Fruit fly (Drosophila melanogaster) whole organism, wandering third instar larva: Measurements from ENCODE around the gene Polr2I.
A peak's percentile ranks its signal among the peaks of the same experiment; 100 is the strongest.

Experiments
- Abd-B ChIP-seq: fragments of >200 bp; optimal IDR thresholded peaks from 2 replicates; lab custom pipeline; 2017; ENCODE audit warnings: missing biosample characterization, missing genetic modification characterization
- CG32264 ChIP-seq: fragments of 200-800 bp; sonication (Bioruptor generic); optimal IDR thresholded peaks from 2 replicates; lab custom pipeline; 2016; ENCODE audit warnings: missing biosample characterization, missing genetic modification characterization
- CrebA ChIP-seq: fragments of 200-800 bp; sonication (Bioruptor generic); optimal IDR thresholded peaks from 2 replicates; lab custom pipeline; 2016; ENCODE audit warnings: missing biosample characterization, mild to moderate bottlenecking, missing genetic modification characterization, borderline replicate concordance
- Dif ChIP-seq: fragments of 200-275, 200-300 bp; sonication (Bioruptor generic); optimal IDR thresholded peaks from 2 replicates; lab custom pipeline; 2018; ENCODE audit warnings: missing biosample characterization, missing genetic modification characterization; ENCODE audit not compliant: partially characterized antibody
- GATAd ChIP-seq: sonication (Bioruptor generic); optimal IDR thresholded peaks from 2 replicates; lab custom pipeline; 2016; ENCODE audit warnings: missing biosample characterization, missing genetic modification characterization
- HLH106 ChIP-seq: fragments of 200-800 bp; optimal IDR thresholded peaks from 3 replicates; lab custom pipeline; 2019; ENCODE audit warnings: missing biosample characterization, mild to moderate bottlenecking, missing genetic modification characterization, moderate library complexity
- Hnf4 ChIP-seq: fragments of 200-800 bp; sonication (Bioruptor generic); optimal IDR thresholded peaks from 2 replicates; lab custom pipeline; 2016; ENCODE audit warnings: missing biosample characterization, mild to moderate bottlenecking, missing genetic modification characterization
- Hr78 ChIP-seq: fragments of >200 bp; optimal IDR thresholded peaks from 2 replicates; lab custom pipeline; 2017; ENCODE audit warnings: missing biosample characterization, missing genetic modification characterization
- Hr83 ChIP-seq: fragments of 200-300 bp; sonication (Bioruptor generic); optimal IDR thresholded peaks from 2 replicates; lab custom pipeline; 2016; ENCODE audit warnings: missing biosample characterization, mild to moderate bottlenecking, missing genetic modification characterization, moderate library complexity; ENCODE audit not compliant: poor library complexity, severe bottlenecking
- Jra ChIP-seq: sonication (Bioruptor generic); optimal IDR thresholded peaks from 2 replicates; lab custom pipeline; 2016; ENCODE audit warnings: missing biosample characterization, missing genetic modification characterization
- Mio ChIP-seq: sonication (Bioruptor generic); optimal IDR thresholded peaks from 2 replicates; lab custom pipeline; 2016; ENCODE audit warnings: missing biosample characterization, missing genetic modification characterization
- Myc ChIP-seq: fragments of >200 bp; optimal IDR thresholded peaks from 2 replicates; lab custom pipeline; 2017
- N ChIP-seq: fragments of >200 bp; optimal IDR thresholded peaks from 2 replicates; lab custom pipeline; 2018; ENCODE audit warnings: missing biosample characterization, missing external identifiers, missing genetic modification characterization
- OdsH ChIP-seq: fragments of 200-800 bp; sonication (Bioruptor generic); optimal IDR thresholded peaks from 2 replicates; lab custom pipeline; 2016; ENCODE audit warnings: missing biosample characterization, mild to moderate bottlenecking, missing genetic modification characterization
- Rel ChIP-seq, 2 experiments: fragments of 200-800 bp; sonication (Bioruptor generic) in 1 of 2; optimal IDR thresholded peaks; 2 replicates in 1 of 2; 3 replicates in 1 of 2; lab custom pipeline; 2016 to 2019; ENCODE audit warnings: mild to moderate bottlenecking in 2 of 2, missing biosample characterization in 2 of 2, missing genetic modification characterization in 2 of 2, moderate library complexity in 1 of 2
- Sp1 ChIP-seq: fragments of 200-800 bp; sonication (Bioruptor generic); optimal IDR thresholded peaks from 3 replicates; lab custom pipeline; 2019; ENCODE audit warnings: missing biosample characterization, mild to moderate bottlenecking, missing genetic modification characterization, moderate library complexity
- Vsx2 ChIP-seq: fragments of 200-300, 225-300 bp; sonication (Bioruptor generic); optimal IDR thresholded peaks from 2 replicates; lab custom pipeline; 2018; ENCODE audit warnings: missing biosample characterization, missing genetic modification characterization; ENCODE audit not compliant: partially characterized antibody
- br ChIP-seq: fragments of 200-800 bp; sonication (Bioruptor generic); optimal IDR thresholded peaks from 2 replicates; lab custom pipeline; 2016; ENCODE audit warnings: missing biosample characterization, missing genetic modification characterization
- brk ChIP-seq: fragments of 200-800 bp; sonication (Bioruptor generic); optimal IDR thresholded peaks from 2 replicates; lab custom pipeline; 2016; ENCODE audit warnings: missing biosample characterization, mild to moderate bottlenecking, missing genetic modification characterization
- dl ChIP-seq, 2 experiments: fragments of 175-275, 200-275 bp in 1 of 2; fragments of 200-275 bp in 1 of 2; sonication (Bioruptor generic); optimal IDR thresholded peaks; lab custom pipeline; 2018; ENCODE audit warnings: mild to moderate bottlenecking in 2 of 2, missing biosample characterization in 2 of 2, missing genetic modification characterization in 2 of 2, moderate library complexity in 2 of 2; ENCODE audit not compliant: partially characterized antibody in 2 of 2, insufficient read depth in 1 of 2
- dmrt93B ChIP-seq: fragments of 200-800 bp; sonication (Bioruptor generic); optimal IDR thresholded peaks from 2 replicates; lab custom pipeline; 2018; ENCODE audit warnings: missing biosample characterization, mild to moderate bottlenecking, missing genetic modification characterization
- dsf ChIP-seq: sonication (Bioruptor generic); optimal IDR thresholded peaks from 2 replicates; lab custom pipeline; 2016; ENCODE audit warnings: missing biosample characterization, missing genetic modification characterization, borderline replicate concordance
- ey ChIP-seq: fragments of 200-800 bp; sonication (Bioruptor generic); optimal IDR thresholded peaks from 2 replicates; lab custom pipeline; 2016; ENCODE audit warnings: missing biosample characterization, missing genetic modification characterization
- foxo ChIP-seq, 2 experiments: fragments of 200-800 bp; sonication (Bioruptor generic); optimal IDR thresholded peaks; 2 replicates in 1 of 2; 3 replicates in 1 of 2; lab custom pipeline; 2016 to 2017; ENCODE audit warnings: missing biosample characterization in 2 of 2, missing genetic modification characterization in 2 of 2
- fru ChIP-seq: fragments of 200-800 bp; sonication (Bioruptor generic); optimal IDR thresholded peaks from 3 replicates; lab custom pipeline; 2016; ENCODE audit warnings: missing biosample characterization, mild to moderate bottlenecking, missing genetic modification characterization
- h ChIP-seq: fragments of 200-800 bp; sonication (Bioruptor generic); optimal IDR thresholded peaks from 3 replicates; lab custom pipeline; 2016; ENCODE audit warnings: missing biosample characterization, mild to moderate bottlenecking, missing genetic modification characterization
- jim ChIP-seq: fragments of 175-275, 200-325 bp; sonication (Bioruptor generic); optimal IDR thresholded peaks from 2 replicates; lab custom pipeline; 2016; ENCODE audit warnings: missing biosample characterization, mild to moderate bottlenecking, missing genetic modification characterization
- psq ChIP-seq: fragments of 200-800 bp; sonication (Bioruptor generic); optimal IDR thresholded peaks from 3 replicates; lab custom pipeline; 2017; ENCODE audit warnings: missing biosample characterization, mild to moderate bottlenecking, missing genetic modification characterization, moderate library complexity
- rgr ChIP-seq: fragments of 200-800 bp; sonication (Bioruptor generic); optimal IDR thresholded peaks from 3 replicates; lab custom pipeline; 2016; ENCODE audit warnings: missing biosample characterization, mild to moderate bottlenecking, missing genetic modification characterization
- sage ChIP-seq: fragments of 200-800 bp; sonication (Bioruptor generic); optimal IDR thresholded peaks from 2 replicates; lab custom pipeline; 2016; ENCODE audit warnings: missing biosample characterization, mild to moderate bottlenecking, missing genetic modification characterization
- sv ChIP-seq: fragments of 200-800 bp; sonication (Bioruptor generic); optimal IDR thresholded peaks from 3 replicates; lab custom pipeline; 2016; ENCODE audit warnings: missing biosample characterization, missing genetic modification characterization
- tai ChIP-seq: sonication (Bioruptor generic); optimal IDR thresholded peaks from 2 replicates; lab custom pipeline; 2016; ENCODE audit warnings: missing biosample characterization, missing genetic modification characterization
- usp ChIP-seq: fragments of >200 bp; optimal IDR thresholded peaks from 2 replicates; lab custom pipeline; 2017; ENCODE audit warnings: missing biosample characterization, missing genetic modification characterization
- woc ChIP-seq: sonication (Bioruptor generic); optimal IDR thresholded peaks from 2 replicates; lab custom pipeline; 2016; ENCODE audit warnings: missing biosample characterization, mild to moderate bottlenecking, missing genetic modification characterization

Gene Polr2I

DNA sequence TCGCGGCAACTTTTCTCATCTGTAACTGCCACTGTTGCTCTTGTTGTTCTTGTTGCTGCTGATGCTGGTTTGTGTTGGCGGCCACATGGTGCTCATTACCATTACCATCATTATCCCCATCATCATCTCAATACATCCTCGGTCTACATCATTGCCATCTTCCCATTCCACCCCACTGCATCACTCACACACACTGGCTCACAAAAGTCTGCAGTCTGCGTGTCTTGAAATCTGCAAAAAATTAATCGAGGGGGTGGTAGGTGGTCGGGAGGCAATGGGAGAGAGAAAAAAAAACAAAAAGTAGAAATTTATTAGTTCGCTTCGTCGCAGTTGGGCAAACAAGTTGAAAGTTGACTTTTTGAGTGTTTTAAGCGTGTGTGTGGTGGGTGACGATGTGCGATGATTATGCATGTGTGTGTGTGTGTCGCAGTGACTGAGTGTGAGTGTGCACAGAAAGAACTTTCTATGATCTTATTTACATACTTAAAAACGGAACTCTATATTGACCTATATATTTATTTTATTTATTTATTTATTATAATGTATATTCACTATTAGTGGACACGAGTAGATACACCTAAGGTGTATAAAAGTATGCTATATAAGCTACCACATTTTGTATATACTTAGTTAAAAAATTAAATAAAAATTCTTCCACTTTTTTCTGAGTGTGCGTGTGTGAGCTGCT, 29.4 kb upstream of the Polr2I start:
- TF ChIP-seq HLH106 (tag; lab: Kevin White, UChicago) = peak; percentile 21
- no peak for TF ChIP-seq Rel (GFP tag; optimal IDR thresholded peaks at IDR 0.05; lab: Kevin White, UChicago)
- no peak for TF ChIP-seq Rel (tag; optimal IDR thresholded peaks at IDR 0.05; lab: Kevin White, UChicago)
- TF ChIP-seq, all 38 proteins: peak for 1

DNA sequence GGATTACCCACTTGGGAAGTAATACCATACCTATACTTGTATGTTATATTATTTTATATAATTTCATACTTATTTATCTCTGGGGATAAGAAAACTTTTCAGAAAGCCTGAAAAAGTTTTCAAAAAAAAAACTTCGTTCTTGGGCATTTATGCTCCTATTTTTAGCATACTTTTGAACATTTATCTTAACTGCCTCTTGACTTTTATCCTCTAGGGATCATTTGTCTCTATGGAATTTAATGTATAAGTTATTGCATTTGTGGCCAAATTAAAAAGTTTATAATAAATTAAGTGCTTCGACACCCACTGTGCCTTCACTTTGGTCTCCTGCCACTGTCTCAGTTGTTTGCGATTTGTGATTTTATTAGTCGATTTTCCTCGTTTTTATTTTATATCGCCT, 28.6 kb upstream of the Polr2I start:
- TF ChIP-seq OdsH (GFP tag; lab: Kevin White, UChicago) (peak; percentile 13), CrebA (GFP tag; lab: Kevin White, UChicago) (no peak), HLH106 (tag; lab: Kevin White, UChicago) (peak; percentile 10), Sp1 (GFP tag; lab: Kevin White, UChicago) (peak; percentile 11), Myc (lab: Kevin White, UChicago) (no peak), CG32264 (GFP tag; lab: Kevin White, UChicago) (no peak)
- TF ChIP-seq, all 38 proteins: peak for 3

DNA sequence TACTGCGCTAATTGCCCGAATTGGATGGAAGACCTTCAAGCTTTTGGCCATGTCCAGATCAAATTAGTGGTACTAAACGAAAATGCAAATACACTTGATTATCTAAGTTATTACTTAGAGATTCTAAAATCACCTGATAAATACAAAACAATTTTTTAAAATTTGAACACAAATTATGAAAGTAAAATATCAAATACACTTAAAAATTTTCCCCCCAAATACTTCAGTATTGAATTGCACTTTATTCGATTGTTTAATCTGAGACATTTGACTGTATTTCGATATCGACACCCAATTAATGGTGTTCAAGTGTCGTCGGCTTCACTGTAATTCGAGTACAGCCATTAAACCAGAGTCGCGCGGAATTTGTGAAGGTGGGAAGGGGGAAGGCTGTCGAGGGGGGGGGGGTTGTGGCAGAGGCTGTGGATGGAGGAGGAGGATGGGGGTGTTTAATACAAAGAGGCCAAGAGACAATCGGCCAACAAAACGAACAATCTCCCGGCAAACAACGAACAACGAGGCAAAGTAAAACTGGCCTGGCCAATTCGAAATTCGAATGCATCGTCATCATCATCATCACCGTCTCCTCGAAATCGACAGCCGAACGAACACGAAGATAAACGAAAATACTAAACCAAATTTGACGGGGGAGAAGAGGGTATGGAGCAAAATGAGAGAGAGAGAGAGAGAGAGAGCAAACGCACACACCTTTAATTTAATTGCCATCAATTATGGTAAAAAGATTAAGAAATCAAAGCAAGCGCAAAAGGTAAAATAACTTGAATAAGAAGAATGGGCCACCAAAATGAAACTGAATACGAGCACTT, 26.5 kb upstream of the Polr2I start:
- no peak for TF ChIP-seq usp (GFP tag; lab: Kevin White, UChicago)
- TF ChIP-seq Vsx2 = peak; percentile 64
- no peak for TF ChIP-seq fru
- TF ChIP-seq sv = no peak
- TF ChIP-seq Myc (lab: Kevin White, UChicago) = no peak
- no peak for TF ChIP-seq GATAd (GFP tag; lab: Kevin White, UChicago)
- TF ChIP-seq OdsH (GFP tag; lab: Kevin White, UChicago) = no peak
- TF ChIP-seq HLH106 (tag; lab: Kevin White, UChicago) = peak; percentile 15
- no peak for TF ChIP-seq Sp1 (GFP tag; lab: Kevin White, UChicago)
- no peak for TF ChIP-seq CrebA (GFP tag; lab: Kevin White, UChicago)
- TF ChIP-seq Hr83 (GFP tag; lab: Kevin White, UChicago) = no peak
- TF ChIP-seq Hnf4 (GFP tag; lab: Kevin White, UChicago) = no peak
- peak; percentile 48 for TF ChIP-seq Dif (GFP tag; lab: Kevin White, UChicago)
- no peak for TF ChIP-seq ey (GFP tag; lab: Kevin White, UChicago)
- TF ChIP-seq Rel (GFP tag; optimal IDR thresholded peaks at IDR 0.05; lab: Kevin White, UChicago) = no peak
- TF ChIP-seq Rel (tag; optimal IDR thresholded peaks at IDR 0.05; lab: Kevin White, UChicago) = no peak
- no peak for TF ChIP-seq rgr

DNA sequence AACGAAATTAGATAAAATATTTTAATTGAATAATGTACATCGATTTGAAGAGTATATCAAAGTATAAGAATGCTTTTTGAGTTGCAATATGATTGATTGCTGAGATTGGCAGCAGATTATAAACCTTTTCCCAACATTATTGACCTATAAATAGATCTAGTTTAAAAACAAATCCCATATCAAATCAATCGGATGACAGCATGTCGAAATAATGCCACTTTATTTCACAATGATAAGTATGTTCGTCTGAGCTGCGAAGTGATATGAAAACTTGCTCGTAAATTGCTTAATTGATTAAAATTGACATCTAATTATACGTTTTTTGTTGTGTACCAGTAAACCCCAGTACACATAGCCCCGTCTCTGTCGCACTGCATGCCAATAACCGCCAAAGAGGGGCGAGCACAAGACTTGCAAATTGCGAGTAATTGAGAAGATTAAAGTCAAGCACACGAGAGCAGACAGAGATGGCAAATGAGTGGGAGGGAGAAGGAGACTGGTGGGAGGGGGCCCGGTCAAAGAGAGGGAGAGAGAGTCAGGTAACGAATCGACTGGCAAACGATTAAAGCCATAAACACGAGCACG, 25.8 kb upstream of the Polr2I start:
- TF ChIP-seq fru (peak; percentile 83), Jra (peak; percentile 3), Myc (lab: Kevin White, UChicago) (no peak), sv (peak; percentile 49), h (GFP tag; lab: Kevin White, UChicago) (peak; percentile 85), dl (GFP tag; optimal IDR thresholded peaks at IDR 0.05; lab: Kevin White, UChicago; ENCODE audit: insufficient read depth in 1 of 2, partially characterized antibody in 2 of 2) (peak; percentile 73 to 88), jim (GFP tag; lab: Kevin White, UChicago) (no peak), dmrt93B (peak; percentile 57), Sp1 (GFP tag; lab: Kevin White, UChicago) (peak; percentile 75), Hr83 (GFP tag; lab: Kevin White, UChicago) (peak; percentile 77), Mio (peak; percentile 17), brk (GFP tag; lab: Kevin White, UChicago) (no peak), tai (GFP tag; lab: Kevin White, UChicago) (peak; percentile 73), Abd-B (GFP tag; lab: Kevin White, UChicago) (no peak), rgr (peak; percentile 67), N (GFP tag; lab: Kevin White, UChicago) (no peak), HLH106 (tag; lab: Kevin White, UChicago) (peak; percentile 78), OdsH (GFP tag; lab: Kevin White, UChicago) (peak; percentile 67), usp (GFP tag; lab: Kevin White, UChicago) (no peak), br (GFP tag; lab: Kevin White, UChicago) (peak; percentile 78), Dif (GFP tag; lab: Kevin White, UChicago) (peak; percentile 96), foxo (GFP tag; optimal IDR thresholded peaks at IDR 0.05; lab: Kevin White, UChicago) (peak in 1 of 2 experiments; percentile 65), dsf (GFP tag; lab: Kevin White, UChicago) (peak; percentile 2), ey (GFP tag; lab: Kevin White, UChicago) (peak; percentile 86), sage (GFP tag; lab: Kevin White, UChicago) (peak; percentile 11), woc (GFP tag; lab: Kevin White, UChicago) (peak; percentile 59), Hr78 (GFP tag; lab: Kevin White, UChicago) (no peak), CG32264 (GFP tag; lab: Kevin White, UChicago) (no peak), psq (peak; percentile 63), Rel (GFP tag; optimal IDR thresholded peaks at IDR 0.05; lab: Kevin White, UChicago) (no peak), Rel (tag; optimal IDR thresholded peaks at IDR 0.05; lab: Kevin White, UChicago) (peak; percentile 84), Hnf4 (GFP tag; lab: Kevin White, UChicago) (peak; percentile 39), Vsx2 (peak; percentile 88)
